Fruit fly (Drosophila melanogaster) whole organism, pupa: Measurements from ENCODE around the gene Acp98AB.
A peak's percentile ranks its signal among the peaks of the same experiment; 100 is the strongest.

Experiments
- CG10348 ChIP-seq: fragments of 200-800 bp; sonication (Bioruptor generic); IDR thresholded peaks from 2 replicates; pipeline ENCODE4 v1.3.6; 2022; ENCODE audit warnings: missing biosample characterization, missing genetic modification characterization
- CG12605 ChIP-seq: fragments of 200-800 bp; sonication (Bioruptor generic); IDR thresholded peaks from 2 replicates; pipeline ENCODE4 v1.3.6; 2022; ENCODE audit warnings: missing biosample characterization, missing genetic modification characterization
- CG13204 ChIP-seq: fragments of 200-800 bp; sonication (Bioruptor generic); optimal IDR thresholded peaks from 2 replicates; lab custom pipeline; 2018; ENCODE audit warnings: missing biosample characterization, mild to moderate bottlenecking, missing genetic modification characterization, moderate library complexity
- CG14655 ChIP-seq: fragments of 200-800 bp; sonication (Bioruptor generic); optimal IDR thresholded peaks from 3 replicates; lab custom pipeline; 2017; ENCODE audit warnings: mild to moderate bottlenecking, missing biosample characterization, missing genetic modification reagents, missing genetic modification characterization
- CG15710 ChIP-seq: fragments of 200-800 bp; sonication (Bioruptor generic); optimal IDR thresholded peaks from 2 replicates; lab custom pipeline; 2018; ENCODE audit warnings: missing biosample characterization, mild to moderate bottlenecking, missing genetic modification characterization, moderate library complexity
- CG17806 ChIP-seq: fragments of 200-800 bp; sonication (Bioruptor generic); optimal IDR thresholded peaks from 2 replicates; lab custom pipeline; 2018; ENCODE audit warnings: missing biosample characterization, mild to moderate bottlenecking, missing genetic modification characterization, moderate library complexity
- CG32121 ChIP-seq: fragments of 200-800 bp; sonication (Bioruptor generic); IDR thresholded peaks from 2 replicates; pipeline ENCODE4 v1.3.6; 2022; ENCODE audit warnings: missing biosample characterization, missing genetic modification characterization
- CG34367 ChIP-seq: fragments of 200-800 bp; sonication (Bioruptor generic); optimal IDR thresholded peaks from 2 replicates; lab custom pipeline; 2018; ENCODE audit warnings: missing biosample characterization, mild to moderate bottlenecking, missing genetic modification characterization
- CG4496 ChIP-seq: fragments of 200-800 bp; sonication (Bioruptor generic); IDR thresholded peaks from 3 replicates; pipeline ENCODE4 v1.3.6; 2022; ENCODE audit warnings: missing biosample characterization, missing genetic modification characterization
- CG8159 ChIP-seq: fragments of 200-800 bp; sonication (Bioruptor generic); optimal IDR thresholded peaks from 3 replicates; lab custom pipeline; 2018; ENCODE audit warnings: missing biosample characterization, mild to moderate bottlenecking, missing genetic modification characterization, moderate library complexity
- CG8301 ChIP-seq: fragments of 200-800 bp; sonication (Bioruptor generic); optimal IDR thresholded peaks from 2 replicates; lab custom pipeline; 2018; ENCODE audit warnings: missing biosample characterization, mild to moderate bottlenecking, missing genetic modification characterization
- CG9948 ChIP-seq: fragments of 200-800 bp; sonication (Bioruptor generic); optimal IDR thresholded peaks from 2 replicates; lab custom pipeline; 2018; ENCODE audit warnings: missing biosample characterization, mild to moderate bottlenecking, missing genetic modification characterization, moderate library complexity
- D1 ChIP-seq: fragments of 200-800 bp; sonication (Bioruptor generic); optimal IDR thresholded peaks from 2 replicates; lab custom pipeline; 2018; ENCODE audit warnings: missing biosample characterization, mild to moderate bottlenecking, missing genetic modification characterization, moderate library complexity
- EcR ChIP-seq: fragments of 200-800 bp; sonication (Bioruptor generic); optimal IDR thresholded peaks from 3 replicates; lab custom pipeline; 2019; ENCODE audit warnings: missing biosample characterization, missing genetic modification characterization, mild to moderate bottlenecking, moderate library complexity, missing genetic modification reagents
- Ets98B ChIP-seq: fragments of 200-800 bp; sonication (Bioruptor generic); IDR thresholded peaks from 2 replicates; pipeline ENCODE4 v1.3.6; 2022; ENCODE audit warnings: missing biosample characterization, missing genetic modification characterization
- Pif1A ChIP-seq: fragments of 200-800 bp; sonication (Bioruptor generic); optimal IDR thresholded peaks from 3 replicates; lab custom pipeline; 2016; ENCODE audit warnings: missing biosample characterization, missing genetic modification characterization
- Pif1B ChIP-seq: fragments of 200-800 bp; sonication (Bioruptor generic); optimal IDR thresholded peaks from 3 replicates; lab custom pipeline; 2016; ENCODE audit warnings: missing biosample characterization, missing genetic modification characterization
- Snoo ChIP-seq: fragments of 200-800 bp; sonication (Bioruptor generic); optimal IDR thresholded peaks from 3 replicates; lab custom pipeline; 2017; ENCODE audit warnings: missing biosample characterization, mild to moderate bottlenecking, missing genetic modification characterization, inconsistent platforms
- fd96Ca ChIP-seq: fragments of 200-800 bp; sonication (Bioruptor generic); IDR thresholded peaks from 3 replicates; pipeline ENCODE4 v1.3.6; 2022; ENCODE audit warnings: missing biosample characterization, missing genetic modification characterization
- gl ChIP-seq: fragments of 200-800 bp; sonication (Bioruptor generic); optimal IDR thresholded peaks from 2 replicates; lab custom pipeline; 2018; ENCODE audit warnings: missing biosample characterization, mild to moderate bottlenecking, missing genetic modification characterization
- rn ChIP-seq: fragments of 200-800 bp; sonication (Bioruptor generic); IDR thresholded peaks from 2 replicates; pipeline ENCODE4 v1.3.6; 2022; ENCODE audit warnings: missing biosample characterization, missing genetic modification characterization

Gene Acp98AB

dm6 chr3R:27694583-27694982, at the start of gene Acp98AB:
TSS of gene Acp98AB (plus strand) at chr3R:27694883.
- TF ChIP-seq CG13204 (GFP tag; lab: Kevin White, UChicago), result no peak
- no peak for TF ChIP-seq D1 (tag; lab: Kevin White, UChicago)
- no peak for TF ChIP-seq Snoo

DNA sequence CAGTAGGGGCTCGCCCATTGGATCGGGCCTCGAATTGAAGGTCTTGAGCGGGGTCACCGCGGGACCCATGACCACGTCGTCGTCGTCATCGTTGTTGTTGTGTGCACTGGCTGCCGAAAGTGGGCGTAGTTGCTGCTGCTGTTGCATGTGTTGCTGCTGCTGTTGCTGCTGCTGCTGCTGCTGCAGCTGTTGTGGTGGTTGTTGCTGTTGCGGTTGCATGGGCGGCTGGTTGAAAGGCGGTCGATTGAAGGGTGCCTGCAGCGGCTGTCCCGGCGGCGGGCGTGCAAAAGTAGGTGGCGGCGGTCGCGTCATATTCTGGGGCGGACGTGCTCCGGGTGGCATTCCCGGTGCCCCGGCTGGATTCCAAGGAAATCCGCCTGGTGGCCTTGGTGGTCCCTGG, 46.9 kb upstream of the Acp98AB start:
- TF ChIP-seq EcR (GFP tag; lab: Kevin White, UChicago), result no peak
- no peak for TF ChIP-seq CG10348
- TF ChIP-seq gl (tag; lab: Kevin White, UChicago), result no peak
- TF ChIP-seq CG9948, result no peak
- no peak for TF ChIP-seq D1 (tag; lab: Kevin White, UChicago)
- TF ChIP-seq CG14655 (GFP tag; lab: Kevin White, UChicago), result no peak
- TF ChIP-seq rn (GFP tag; lab: Robert Waterston, UW), result no peak
- no peak for TF ChIP-seq fd96Ca (GFP tag; lab: Robert Waterston, UW)
- TF ChIP-seq CG17806, result no peak
- TF ChIP-seq CG12605 (GFP tag; lab: Robert Waterston, UW), result no peak

dm6 chr3R:27651710-27652109, 43.0 kb upstream of the Acp98AB start:
- TF ChIP-seq CG14655 (GFP tag; lab: Kevin White, UChicago) (no peak), CG8159 (tag; lab: Kevin White, UChicago) (no peak), CG34367 (tag; lab: Kevin White, UChicago) (no peak), CG32121 (GFP tag; lab: Robert Waterston, UW) (no peak), Snoo (no peak), fd96Ca (GFP tag; lab: Robert Waterston, UW) (no peak), CG8301 (no peak), CG13204 (GFP tag; lab: Kevin White, UChicago) (no peak), EcR (GFP tag; lab: Kevin White, UChicago) (no peak), Ets98B (GFP tag; lab: Robert Waterston, UW) (no peak), CG15710 (tag; lab: Kevin White, UChicago) (no peak), Pif1A (GFP tag; lab: Kevin White, UChicago) (no peak)

DNA sequence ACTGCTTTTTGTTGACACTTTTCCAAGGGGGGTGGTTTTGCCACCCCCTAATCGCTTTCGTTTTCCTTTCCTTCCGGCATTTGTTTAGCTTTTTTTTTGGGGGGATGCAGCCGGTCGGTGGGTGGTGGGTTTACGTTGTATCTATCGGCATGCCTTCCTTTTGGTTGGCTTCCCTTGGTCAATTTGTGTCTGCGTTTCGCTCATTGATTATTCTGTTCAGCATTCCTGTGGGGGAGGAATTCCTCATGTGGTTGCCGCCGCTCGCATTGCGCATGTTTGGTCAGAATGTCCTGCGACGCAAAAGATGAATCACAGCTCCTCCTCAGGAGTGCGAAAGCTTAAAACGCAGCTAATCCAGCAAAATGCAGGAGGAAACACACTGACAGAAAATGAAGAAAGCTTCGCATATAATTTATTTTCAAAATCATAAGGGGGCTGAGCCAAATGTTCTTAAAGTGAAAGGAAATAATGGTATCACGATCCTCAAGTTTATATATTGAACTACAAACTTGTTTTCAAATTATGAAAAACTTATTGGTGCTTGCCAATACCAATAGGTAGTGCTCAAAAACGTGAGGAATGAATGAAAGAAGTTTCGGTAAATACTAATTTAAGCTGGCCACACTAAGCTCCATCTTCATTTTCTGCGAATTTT, 42.4 kb upstream of the Acp98AB start, which contains the start of gene RpS10a:
RpS10a (plus strand) TSS at position 605 of the 655 bp plus-strand sequence.
- no peak for TF ChIP-seq CG32121 (GFP tag; lab: Robert Waterston, UW)
- TF ChIP-seq, all 21 proteins: peak for 0

DNA sequence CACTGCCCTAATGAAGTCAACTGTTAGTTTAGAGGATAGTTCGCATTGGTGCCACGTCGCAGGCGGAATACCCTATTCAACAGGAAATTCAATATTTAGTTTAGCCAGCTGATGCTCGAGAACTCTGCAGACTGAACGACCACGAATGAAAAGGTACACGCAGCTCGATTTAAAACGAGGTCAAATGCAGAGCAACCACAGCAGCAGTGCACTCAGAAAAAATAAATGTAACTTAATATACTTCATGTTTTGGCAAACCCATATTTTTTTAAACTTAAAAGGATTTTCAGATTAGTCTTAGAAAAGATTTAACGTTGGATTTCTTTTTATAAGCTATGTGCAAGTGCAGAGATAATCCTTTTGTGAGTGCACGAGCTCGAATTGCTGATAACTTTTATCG, 39.6 kb upstream of the Acp98AB start:
- TF ChIP-seq CG9948 (peak; percentile 36), EcR (GFP tag; lab: Kevin White, UChicago) (no peak), Pif1A (GFP tag; lab: Kevin White, UChicago) (no peak), rn (GFP tag; lab: Robert Waterston, UW) (no peak), CG4496 (GFP tag; lab: Robert Waterston, UW) (peak; percentile 60), CG8159 (tag; lab: Kevin White, UChicago) (peak; percentile 29), gl (tag; lab: Kevin White, UChicago) (no peak), CG14655 (GFP tag; lab: Kevin White, UChicago) (peak; percentile 53), CG13204 (GFP tag; lab: Kevin White, UChicago) (no peak), CG32121 (GFP tag; lab: Robert Waterston, UW) (peak; percentile 59), Snoo (no peak), CG34367 (tag; lab: Kevin White, UChicago) (peak; percentile 5), Pif1B (GFP tag; lab: Kevin White, UChicago) (no peak), CG10348 (no peak), CG12605 (GFP tag; lab: Robert Waterston, UW) (no peak), CG15710 (tag; lab: Kevin White, UChicago) (no peak), fd96Ca (GFP tag; lab: Robert Waterston, UW) (peak; percentile 46; the same call in 1 of the 3 replicates), CG8301 (peak; percentile 47), CG17806 (no peak), D1 (tag; lab: Kevin White, UChicago) (no peak), Ets98B (GFP tag; lab: Robert Waterston, UW) (no peak; the same call in 1 of the 2 replicates)

- peak; percentile 20; the same call in 1 of the 2 replicates for TF ChIP-seq CG32121 (GFP tag; lab: Robert Waterston, UW)
- TF ChIP-seq CG14655 (GFP tag; lab: Kevin White, UChicago), result no peak
Measured at dm6 chr3R:27656686-27657535, 37.8 kb upstream of the Acp98AB start, which contains the start of gene tau. TSS of gene tau (minus strand) at chr3R:27656996.
